Worm (Caenorhabditis elegans) whole organism, late embryonic: ENCODE measurements around the gene C07H6.2.

ENCODE experiments used
- C38D4.7 ChIP-seq: fragments of 200-800 bp; sonication (Bioruptor generic); optimal IDR thresholded peaks from 2 replicates; lab custom pipeline; 2018; ENCODE audit warnings: mild to moderate bottlenecking, missing genetic modification characterization, moderate library complexity, missing compliant biosample characterization
- Y22D7AL.16 ChIP-seq: sonication (generic microtip); optimal IDR thresholded peaks from 2 replicates; lab custom pipeline; 2016; ENCODE audit warnings: missing genetic modification characterization, missing compliant biosample characterization
- ama-1 ChIP-seq: fragments of 150-350 bp; optimal IDR thresholded peaks from 2 replicates; lab custom pipeline; 2014
- ceh-45 ChIP-seq: fragments of 200-800 bp; sonication (Bioruptor generic); IDR thresholded peaks from 2 replicates; pipeline ENCODE4 v1.3.6; 2022; ENCODE audit warnings: missing genetic modification reagents, missing genetic modification characterization, missing compliant biosample characterization
- dve-1 ChIP-seq: sonication (generic microtip); optimal IDR thresholded peaks from 2 replicates; lab custom pipeline; 2017; ENCODE audit warnings: antibody characterized with exemption, mild to moderate bottlenecking, missing genetic modification characterization, missing compliant biosample characterization
- ets-4 ChIP-seq: sonication (generic microtip); optimal IDR thresholded peaks from 2 replicates; lab custom pipeline; 2016; ENCODE audit warnings: missing genetic modification characterization, missing compliant biosample characterization
- fax-1 ChIP-seq: sonication (generic microtip); optimal IDR thresholded peaks from 2 replicates; lab custom pipeline; 2016; ENCODE audit warnings: missing genotype, missing genetic modification characterization, missing compliant biosample characterization
- fkh-6 ChIP-seq: sonication (generic microtip); optimal IDR thresholded peaks from 2 replicates; lab custom pipeline; 2016; ENCODE audit warnings: missing genetic modification characterization, missing compliant biosample characterization
- lin-11 ChIP-seq: fragments of 200-800 bp; sonication (Bioruptor generic); optimal IDR thresholded peaks from 2 replicates; lab custom pipeline; 2018; ENCODE audit warnings: mild to moderate bottlenecking, missing genetic modification characterization, missing compliant biosample characterization
- nfya-1 ChIP-seq: sonication (generic microtip); optimal IDR thresholded peaks from 2 replicates; lab custom pipeline; 2017; ENCODE audit warnings: missing genetic modification characterization, mild to moderate bottlenecking, missing compliant biosample characterization, antibody characterized with exemption, moderate library complexity
- nhr-11 ChIP-seq: fragments of 150-350 bp; optimal IDR thresholded peaks from 2 replicates; lab custom pipeline; 2014; ENCODE audit warnings: missing biosample characterization, missing genetic modification characterization
- pha-4 ChIP-seq: fragments of 150-350 bp; optimal IDR thresholded peaks from 2 replicates; lab custom pipeline; 2018; ENCODE audit warnings: missing biosample characterization, missing genetic modification reagents, missing genetic modification characterization
- tbx-2 ChIP-seq: sonication (generic microtip); optimal IDR thresholded peaks from 2 replicates; lab custom pipeline; 2016; ENCODE audit warnings: missing genetic modification characterization, missing compliant biosample characterization
- unc-42 ChIP-seq: sonication (generic microtip); optimal IDR thresholded peaks from 2 replicates; lab custom pipeline; 2016; ENCODE audit warnings: missing genotype, missing genetic modification characterization, missing compliant biosample characterization

DNA sequence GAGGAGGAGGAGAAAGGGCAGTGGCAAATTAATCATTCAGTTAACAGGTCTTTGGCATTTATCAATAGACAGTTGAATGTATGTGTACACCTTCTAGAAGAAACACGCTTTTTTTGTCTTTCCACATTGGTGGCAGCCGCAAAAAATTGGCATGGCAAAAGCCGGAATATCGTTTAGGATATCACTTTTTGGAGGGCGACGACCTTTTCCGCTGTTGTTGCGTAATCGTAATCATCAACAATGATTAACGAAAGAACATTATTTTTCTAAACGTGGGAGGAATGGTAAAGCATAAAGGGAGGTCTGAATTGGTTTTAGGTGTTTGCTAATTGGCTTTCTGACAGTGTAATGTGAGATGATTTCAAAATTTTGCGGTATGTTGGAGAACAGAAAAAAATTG is 28.9 kb upstream of the C07H6.2 start:
- TF ChIP-seq Y22D7AL.16 = no peak
- TF ChIP-seq ama-1 (lab: Kevin White, UChicago) = no peak
- TF ChIP-seq fax-1 = no peak
- TF ChIP-seq dve-1 (tag; lab: Kevin White, UChicago) = no peak
- TF ChIP-seq tbx-2 (tag; lab: Kevin White, UChicago) = no peak
- TF ChIP-seq fkh-6 = no peak
- TF ChIP-seq nhr-11 = no peak
- TF ChIP-seq ets-4 (tag; lab: Kevin White, UChicago) = no peak
- no peak for TF ChIP-seq pha-4 (tag; lab: Kevin White, UChicago)
- TF ChIP-seq C38D4.7 (GFP tag; lab: Kevin White, UChicago) = no peak
- no peak for TF ChIP-seq unc-42 (tag; lab: Kevin White, UChicago)
- TF ChIP-seq nfya-1 = no peak
- TF ChIP-seq lin-11 (tag; lab: Kevin White, UChicago) = no peak
- no peak for TF ChIP-seq ceh-45 (GFP tag; lab: Robert Waterston, UW)
